Worm (Caenorhabditis elegans) whole organism, L2 larva: Measurements from ENCODE around the gene cbd-1.

Source experiments
- elt-3 ChIP-seq: sonication (generic microtip); optimal IDR thresholded peaks from 2 replicates; lab custom pipeline; 2017; ENCODE audit warnings: missing biosample characterization, missing genetic modification characterization
- fos-1 ChIP-seq: fragments of 150-350 bp; optimal IDR thresholded peaks from 2 replicates; lab custom pipeline; 2014; ENCODE audit warnings: missing biosample characterization, missing genetic modification characterization
- snpc-4 ChIP-seq: fragments of 150-350 bp; optimal IDR thresholded peaks from 2 replicates; lab custom pipeline; 2014; ENCODE audit warnings: missing biosample characterization, missing genetic modification characterization
- ztf-11 ChIP-seq: sonication (generic microtip); optimal IDR thresholded peaks from 2 replicates; lab custom pipeline; 2017; ENCODE audit warnings: missing biosample characterization, missing genetic modification characterization

ce11 chrIV:11352768-11353167 lies 20.0 kb upstream of the cbd-1 start:
- TF ChIP-seq snpc-4 (tag; lab: Kevin White, UChicago) (no peak), ztf-11 (no peak), fos-1 (tag; lab: Kevin White, UChicago) (no peak), elt-3 (tag; lab: Kevin White, UChicago) (no peak)
